Worm (Caenorhabditis elegans) whole organism, L2 larva: Measurements from ENCODE around the gene C23F12.9.

Experiments used
- blmp-1 ChIP-seq: sonication (generic microtip); optimal IDR thresholded peaks from 2 replicates; lab custom pipeline; 2017; ENCODE audit warnings: missing genetic modification characterization, mild to moderate bottlenecking, missing compliant biosample characterization, antibody characterized with exemption, moderate library complexity; ENCODE audit not compliant: insufficient read depth
- ceh-82 ChIP-seq: fragments of 150-350 bp; optimal IDR thresholded peaks from 2 replicates; lab custom pipeline; 2014; ENCODE audit warnings: missing biosample characterization, missing genetic modification characterization
- crh-2 ChIP-seq: sonication (generic microtip); optimal IDR thresholded peaks from 2 replicates; lab custom pipeline; 2017; ENCODE audit warnings: missing biosample characterization, missing genetic modification characterization
- elt-1 ChIP-seq: fragments of 150-350 bp; optimal IDR thresholded peaks from 2 replicates; lab custom pipeline; 2014; ENCODE audit warnings: missing biosample characterization, missing genetic modification characterization
- fos-1 ChIP-seq: fragments of 150-350 bp; optimal IDR thresholded peaks from 2 replicates; lab custom pipeline; 2014; ENCODE audit warnings: missing biosample characterization, missing genetic modification characterization
- lin-13 ChIP-seq: fragments of 150-350 bp; optimal IDR thresholded peaks from 2 replicates; lab custom pipeline; 2014; ENCODE audit warnings: missing biosample characterization, missing genetic modification reagents, missing genetic modification characterization
- skn-1 ChIP-seq: sonication (generic microtip); optimal IDR thresholded peaks from 2 replicates; lab custom pipeline; 2017; ENCODE audit warnings: missing biosample characterization, missing genetic modification characterization

DNA sequence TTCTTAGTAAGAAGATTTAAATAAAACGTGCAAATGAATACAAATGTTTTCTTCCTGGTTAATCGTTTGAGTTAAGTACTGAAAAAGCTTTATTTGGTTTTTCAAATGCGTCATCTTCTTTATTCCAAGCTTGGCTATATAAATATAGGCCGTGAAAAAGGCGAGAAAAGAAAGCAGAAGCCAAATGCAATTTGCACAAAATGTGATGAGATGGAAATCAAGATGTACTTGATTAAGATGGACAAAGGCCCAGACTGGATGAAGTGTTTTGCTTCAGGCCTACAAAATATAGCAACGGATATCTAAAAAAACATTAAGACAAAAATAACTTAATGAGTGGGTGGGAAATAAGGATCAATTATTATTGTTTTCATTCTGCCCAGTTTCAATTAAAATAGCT is 21.6 kb upstream of the C23F12.9 start:
- TF ChIP-seq crh-2 (no peak), lin-13 (no peak), skn-1 (no peak), elt-1 (tag; lab: Kevin White, UChicago) (no peak), blmp-1 (tag; lab: Kevin White, UChicago) (no peak), ceh-82 (tag; lab: Kevin White, UChicago) (no peak), fos-1 (tag; lab: Kevin White, UChicago) (no peak)
